Fruit fly (Drosophila melanogaster): Measurements from ENCODE around the gene CG1677.

DNA sequence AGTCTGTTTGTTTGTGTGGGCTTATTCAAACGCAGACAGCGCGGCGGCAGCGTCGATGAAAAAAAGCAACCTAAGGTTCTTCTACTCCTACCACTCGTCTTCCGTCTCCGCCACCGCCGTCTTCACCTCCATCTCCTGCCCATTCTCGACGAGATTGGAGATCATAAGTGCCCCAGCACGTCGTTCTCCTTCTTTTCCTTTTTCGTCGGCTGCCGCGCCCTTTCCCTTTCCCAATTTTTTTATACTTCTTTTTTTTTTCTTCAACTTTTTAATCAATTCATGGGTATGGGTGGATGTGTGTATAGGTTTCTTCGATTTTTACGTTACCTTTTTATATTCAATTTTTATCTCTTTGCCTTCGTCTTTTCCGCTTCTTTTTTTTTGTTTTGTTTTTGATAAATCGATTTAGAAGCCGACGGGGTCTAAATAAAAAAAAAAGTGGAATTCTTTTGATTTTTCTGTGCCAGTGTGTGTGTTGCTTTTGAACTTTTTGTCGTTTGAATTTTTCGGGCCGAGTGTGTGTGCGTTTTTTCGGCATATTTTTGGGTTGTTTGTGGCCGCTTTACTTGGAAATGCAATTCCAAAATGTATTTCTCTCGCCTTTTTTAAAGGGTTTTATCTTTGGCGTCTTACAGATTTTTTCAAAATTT, 100.7 kb downstream of the CG1677 start:
- TF ChIP-seq psq (optimal IDR thresholded peaks at IDR 0.05) (no peak), h (optimal IDR thresholded peaks at IDR 0.05) (no peak)

Measured in Kc167 (cell line).